Fruit fly (Drosophila melanogaster) whole organism, embryonic: ENCODE results near the gene CG13667.

Source experiments
- Atf-2 ChIP-seq: fragments of 200-800 bp; sonication (Bioruptor generic); optimal IDR thresholded peaks from 2 replicates; lab custom pipeline; 2016; ENCODE audit warnings: missing biosample characterization, missing genetic modification characterization
- CG11504 ChIP-seq: fragments of 200-800 bp; sonication (Bioruptor generic); optimal IDR thresholded peaks from 3 replicates; lab custom pipeline; 2019; ENCODE audit warnings: missing biosample characterization, mild to moderate bottlenecking, missing genetic modification characterization, moderate library complexity
- CG12071 ChIP-seq: fragments of 200-800 bp; sonication (Bioruptor generic); optimal IDR thresholded peaks from 3 replicates; lab custom pipeline; 2018; ENCODE audit warnings: missing biosample characterization, mild to moderate bottlenecking, missing genetic modification characterization
- CG1233 ChIP-seq: fragments of 200-800 bp; sonication (Bioruptor generic); optimal IDR thresholded peaks from 4 replicates; lab custom pipeline; 2018; ENCODE audit warnings: missing biosample characterization, mild to moderate bottlenecking, missing genetic modification characterization
- CG12769 ChIP-seq: fragments of 200-800 bp; sonication (Bioruptor generic); optimal IDR thresholded peaks from 2 replicates; lab custom pipeline; 2019; ENCODE audit warnings: missing biosample characterization, mild to moderate bottlenecking, missing genetic modification characterization, moderate library complexity
- CG13894 ChIP-seq: fragments of 200-800 bp; sonication (Bioruptor generic); optimal IDR thresholded peaks from 3 replicates; lab custom pipeline; 2018; ENCODE audit warnings: missing biosample characterization, mild to moderate bottlenecking, missing genetic modification characterization, moderate library complexity
- CG14014 ChIP-seq: fragments of 200-800 bp; sonication (Bioruptor generic); IDR thresholded peaks from 2 replicates; pipeline ENCODE4 v1.3.6; 2022; ENCODE audit warnings: missing biosample characterization, missing genetic modification characterization
- CG14860 ChIP-seq: fragments of 200-800 bp; sonication (Bioruptor generic); IDR thresholded peaks from 3 replicates; pipeline ENCODE4 v1.3.6; 2022; ENCODE audit warnings: missing biosample characterization, missing genetic modification characterization; ENCODE audit not compliant: partially characterized antibody
- CG17802 ChIP-seq: fragments of 200-800 bp; sonication (Bioruptor generic); optimal IDR thresholded peaks from 2 replicates; lab custom pipeline; 2018; ENCODE audit warnings: missing biosample characterization, mild to moderate bottlenecking, missing genetic modification characterization, moderate library complexity
- CG2116 ChIP-seq: fragments of 200-800 bp; sonication (Bioruptor generic); optimal IDR thresholded peaks from 3 replicates; lab custom pipeline; 2018; ENCODE audit warnings: missing biosample characterization, mild to moderate bottlenecking, missing genetic modification characterization
- CG32532 ChIP-seq: fragments of 200-800 bp; sonication (Bioruptor generic); IDR thresholded peaks from 2 replicates; pipeline ENCODE4 v1.3.6; 2022; ENCODE audit warnings: missing biosample characterization, missing genetic modification characterization
- CG33213 ChIP-seq: fragments of 200-800 bp; sonication (Bioruptor generic); optimal IDR thresholded peaks from 3 replicates; lab custom pipeline; 2016; ENCODE audit warnings: missing biosample characterization, missing genetic modification characterization
- CG34422 ChIP-seq: fragments of 200-800 bp; sonication (Bioruptor generic); IDR thresholded peaks from 3 replicates; pipeline ENCODE4 v1.3.6; 2022; ENCODE audit warnings: missing biosample characterization, missing genetic modification characterization
- CG3847 ChIP-seq: fragments of 200-800 bp; sonication (Bioruptor generic); IDR thresholded peaks from 2 replicates; pipeline ENCODE4 v1.3.6; 2022; ENCODE audit warnings: missing biosample characterization, missing genetic modification characterization
- CG6272 ChIP-seq: fragments of 200-800 bp; sonication (Bioruptor generic); IDR thresholded peaks from 2 replicates; pipeline ENCODE4 v1.3.6; 2022; ENCODE audit warnings: missing biosample characterization, missing genetic modification characterization
- CG7271 ChIP-seq: fragments of 200-800 bp; sonication (Bioruptor generic); optimal IDR thresholded peaks from 2 replicates; lab custom pipeline; 2018; ENCODE audit warnings: missing biosample characterization, mild to moderate bottlenecking, missing genetic modification characterization, moderate library complexity
- CTCF ChIP-seq: fragments of 200-800 bp; sonication (Bioruptor generic); optimal IDR thresholded peaks from 2 replicates; lab custom pipeline; 2017; ENCODE audit warnings: missing biosample characterization, mild to moderate bottlenecking, missing genetic modification characterization, moderate library complexity
- Camta ChIP-seq: fragments of 200-800 bp; sonication (Bioruptor generic); optimal IDR thresholded peaks from 2 replicates; lab custom pipeline; 2016; ENCODE audit warnings: missing biosample characterization, missing genetic modification characterization
- Dbx ChIP-seq: fragments of 200-800 bp; sonication (Bioruptor generic); IDR thresholded peaks from 3 replicates; pipeline ENCODE4 v1.3.6; 2022; ENCODE audit warnings: missing biosample characterization, missing genetic modification characterization
- Dref ChIP-seq: fragments of 200-800 bp; sonication (Bioruptor generic); IDR thresholded peaks from 2 replicates; pipeline ENCODE4 v1.3.6; 2022; ENCODE audit warnings: missing biosample characterization, missing genetic modification characterization
- E2f2 ChIP-seq: fragments of 200-800 bp; sonication (Bioruptor generic); IDR thresholded peaks from 2 replicates; pipeline ENCODE4 v1.3.6; 2022; ENCODE audit warnings: missing biosample characterization, missing genetic modification characterization
- Fer2 ChIP-seq: fragments of 200-800 bp; sonication (Bioruptor generic); optimal IDR thresholded peaks from 2 replicates; lab custom pipeline; 2018; ENCODE audit warnings: missing biosample characterization, mild to moderate bottlenecking, missing genetic modification characterization, moderate library complexity
- Gsc ChIP-seq: fragments of 200-800 bp; sonication (Bioruptor generic); IDR thresholded peaks from 2 replicates; pipeline ENCODE4 v1.3.6; 2022; ENCODE audit warnings: missing biosample characterization, missing genetic modification characterization
- HHEX ChIP-seq: fragments of 200-800 bp; sonication (Bioruptor generic); optimal IDR thresholded peaks from 3 replicates; lab custom pipeline; 2017; ENCODE audit warnings: missing biosample characterization, mild to moderate bottlenecking, missing genetic modification characterization, missing genetic modification reagents
- HLH3B ChIP-seq: fragments of 200-800 bp; sonication (Bioruptor generic); IDR thresholded peaks from 2 replicates; pipeline ENCODE4 v1.3.6; 2022; ENCODE audit warnings: missing biosample characterization, missing genetic modification characterization
- Hand ChIP-seq: fragments of 200-800 bp; sonication (Bioruptor generic); optimal IDR thresholded peaks from 2 replicates; lab custom pipeline; 2017; ENCODE audit warnings: mild to moderate bottlenecking, missing biosample characterization, missing genetic modification reagents, missing genetic modification characterization
- Hey ChIP-seq: fragments of 200-800 bp; sonication (Bioruptor generic); optimal IDR thresholded peaks from 3 replicates; lab custom pipeline; 2018; ENCODE audit warnings: missing biosample characterization, mild to moderate bottlenecking, missing genetic modification characterization
- Mad ChIP-seq: fragments of 200-800 bp; sonication (Bioruptor generic); optimal IDR thresholded peaks from 2 replicates; lab custom pipeline; 2016; ENCODE audit warnings: missing biosample characterization, missing genetic modification characterization
- Ravus ChIP-seq: fragments of 200-800 bp; sonication (Bioruptor generic); IDR thresholded peaks from 2 replicates; pipeline ENCODE4 v1.3.6; 2022; ENCODE audit warnings: missing biosample characterization, missing genetic modification characterization
- Scr ChIP-seq: fragments of 200-800 bp; sonication (Bioruptor generic); IDR thresholded peaks from 2 replicates; pipeline ENCODE4 v1.3.6; 2022; ENCODE audit warnings: missing biosample characterization, missing genetic modification characterization; ENCODE audit not compliant: partially characterized antibody
- Sox100B ChIP-seq: fragments of 200-800 bp; sonication (Bioruptor generic); optimal IDR thresholded peaks from 3 replicates; lab custom pipeline; 2018; ENCODE audit warnings: missing biosample characterization, mild to moderate bottlenecking, missing genetic modification characterization
- Sox102F ChIP-seq: fragments of 200-800 bp; sonication (Bioruptor generic); optimal IDR thresholded peaks from 2 replicates; lab custom pipeline; 2018; ENCODE audit warnings: missing biosample characterization, mild to moderate bottlenecking, missing genetic modification characterization, moderate library complexity
- aop ChIP-seq: fragments of 200-800 bp; sonication (Bioruptor generic); IDR thresholded peaks from 2 replicates; pipeline ENCODE4 v1.3.6; 2022; ENCODE audit warnings: missing biosample characterization, missing genetic modification characterization
- bowl ChIP-seq: fragments of 200-800 bp; sonication (Bioruptor generic); IDR thresholded peaks from 2 replicates; pipeline ENCODE4 v1.3.6; 2022; ENCODE audit warnings: missing biosample characterization, missing genetic modification characterization
- esg ChIP-seq: fragments of 200-800 bp; sonication (Bioruptor generic); conservative IDR thresholded peaks from 2 replicates; pipeline ENCODE4 v1.3.6; 2022; ENCODE audit warnings: missing biosample characterization, missing genetic modification characterization
- fd64A ChIP-seq: fragments of 200-800 bp; sonication (Bioruptor generic); optimal IDR thresholded peaks from 3 replicates; lab custom pipeline; 2018; ENCODE audit warnings: missing biosample characterization, mild to moderate bottlenecking, missing genetic modification characterization
- gem ChIP-seq: fragments of 200-800 bp; sonication (Bioruptor generic); optimal IDR thresholded peaks from 2 replicates; lab custom pipeline; 2019; ENCODE audit warnings: missing biosample characterization, mild to moderate bottlenecking, missing genetic modification characterization, moderate library complexity
- jigr1 ChIP-seq: fragments of 200-800 bp; sonication (Bioruptor generic); IDR thresholded peaks from 3 replicates; pipeline ENCODE4 v1.3.6; 2022; ENCODE audit warnings: missing biosample characterization, missing genetic modification characterization
- ken ChIP-seq: fragments of 200-800 bp; sonication (Bioruptor generic); IDR thresholded peaks from 3 replicates; pipeline ENCODE4 v1.3.6; 2022; ENCODE audit warnings: missing biosample characterization, missing genetic modification characterization
- lov ChIP-seq, 2 experiments: fragments of 200-800 bp in 1 of 2; fragments of >200 bp in 1 of 2; sonication (Bioruptor generic) in 1 of 2; IDR thresholded peaks in 1 of 2; optimal IDR thresholded peaks in 1 of 2; 2 replicates in 1 of 2; 3 replicates in 1 of 2; pipeline versions ENCODE4 v1.3.6 to Lab custom; 2017 to 2022; ENCODE audit warnings: missing biosample characterization in 1 of 2, missing genetic modification characterization in 1 of 2
- mld ChIP-seq: fragments of 200-800 bp; sonication (Bioruptor generic); IDR thresholded peaks from 3 replicates; pipeline ENCODE4 v1.3.6; 2022; ENCODE audit warnings: missing biosample characterization, missing genetic modification characterization; ENCODE audit not compliant: partially characterized antibody
- pros ChIP-seq: fragments of 200-800 bp; sonication (Bioruptor generic); optimal IDR thresholded peaks from 3 replicates; lab custom pipeline; 2019; ENCODE audit warnings: missing biosample characterization, mild to moderate bottlenecking, missing genetic modification characterization, moderate library complexity
- pum ChIP-seq: fragments of 200-800 bp; sonication (Bioruptor generic); optimal IDR thresholded peaks from 2 replicates; lab custom pipeline; 2016; ENCODE audit warnings: missing biosample characterization, missing genetic modification characterization
- pzg ChIP-seq: fragments of 200-800 bp; sonication (Bioruptor generic); optimal IDR thresholded peaks from 3 replicates; lab custom pipeline; 2018; ENCODE audit warnings: missing biosample characterization, mild to moderate bottlenecking, missing genetic modification characterization, moderate library complexity
- ro ChIP-seq: fragments of 200-800 bp; sonication (Bioruptor generic); IDR thresholded peaks from 2 replicates; pipeline ENCODE4 v1.3.6; 2022; ENCODE audit warnings: missing biosample characterization, missing genetic modification characterization
- row ChIP-seq: fragments of 200-800 bp; sonication (Bioruptor generic); IDR thresholded peaks from 3 replicates; pipeline ENCODE4 v1.3.6; 2022; ENCODE audit warnings: missing biosample characterization, missing genetic modification characterization
- sr ChIP-seq: fragments of 200-800 bp; sonication (Bioruptor generic); IDR thresholded peaks from 3 replicates; pipeline ENCODE4 v1.3.6; 2022; ENCODE audit warnings: missing biosample characterization, missing genetic modification characterization
- vnd ChIP-seq: fragments of 200-800 bp; sonication (Bioruptor generic); IDR thresholded peaks from 3 replicates; pipeline ENCODE4 v1.3.6; 2022; ENCODE audit warnings: missing biosample characterization, missing genetic modification characterization; ENCODE audit not compliant: partially characterized antibody
- zen2 ChIP-seq: fragments of 200-800 bp; sonication (Bioruptor generic); IDR thresholded peaks from 3 replicates; pipeline ENCODE4 v1.3.6; 2022; ENCODE audit warnings: missing biosample characterization, missing genetic modification characterization; ENCODE audit not compliant: partially characterized antibody

The CG13667 gene

dm6 chr3L:8398763-8399445 is 6.3 kb upstream of the CG13667 start (continued):
- TF ChIP-seq Gsc (GFP tag; lab: Robert Waterston, UW) (no peak), HHEX (GFP tag; lab: Kevin White, UChicago) (no peak), CG14014 (GFP tag; lab: Robert Waterston, UW) (no peak), fd64A (GFP tag; lab: Kevin White, UChicago) (no peak), CG7271 (tag; lab: Kevin White, UChicago) (no peak), Ravus (no peak), CG14860 (no peak), Dref (GFP tag; lab: Robert Waterston, UW) (no peak), Atf-2 (no peak), CG17802 (tag; lab: Kevin White, UChicago) (no peak), mld (GFP tag; lab: Robert Waterston, UW) (no peak), aop (no peak), HLH3B (GFP tag; lab: Robert Waterston, UW) (peak; percentile 17; the same call in 1 of the 2 replicates), Hand (GFP tag; lab: Kevin White, UChicago) (no peak), Camta (GFP tag; lab: Kevin White, UChicago) (peak; percentile 22), CG2116 (GFP tag; lab: Kevin White, UChicago) (no peak), CG13894 (tag; lab: Kevin White, UChicago) (no peak), row (GFP tag; lab: Robert Waterston, UW) (peak; percentile 69; the same call in 2 of the 3 replicates), Dbx (GFP tag; lab: Robert Waterston, UW) (no peak), CG32532 (GFP tag; lab: Robert Waterston, UW) (peak; percentile 47; the same call in 1 of the 2 replicates), ro (no peak), sr (GFP tag; lab: Robert Waterston, UW) (no peak), ken (GFP tag; lab: Robert Waterston, UW) (peak; percentile 51; the same call in 1 of the 3 replicates), CG12769 (tag; lab: Kevin White, UChicago) (no peak), Fer2 (tag; lab: Kevin White, UChicago) (no peak), gem (no peak), Hey (tag; lab: Kevin White, UChicago) (no peak), zen2 (no peak), CG6272 (peak; percentile 31; the same call in 1 of the 2 replicates), vnd (GFP tag; lab: Robert Waterston, UW) (no peak), Scr (GFP tag; lab: Robert Waterston, UW) (no peak), CG34422 (GFP tag; lab: Robert Waterston, UW) (0 out of 3 replicates have a peak, but pooled peaks have one; percentile 9), esg (GFP tag; lab: Robert Waterston, UW) (0 out of 2 replicates have a peak, but pooled peaks have one; percentile 15), CTCF (GFP tag; lab: Kevin White, UChicago) (no peak), CG3847 (GFP tag; lab: Robert Waterston, UW) (0 out of 2 replicates have a peak, but pooled peaks have one; percentile 21), pum (GFP tag; lab: Kevin White, UChicago) (peak; percentile 27), pros (GFP tag; lab: Kevin White, UChicago) (no peak), bowl (no peak), Sox102F (GFP tag; lab: Kevin White, UChicago) (peak; percentile 58), pzg (GFP tag; lab: Kevin White, UChicago) (no peak), lov (optimal IDR thresholded peaks at IDR 0.05; lab: Kevin White, UChicago) (no peak), lov (GFP tag; IDR thresholded peaks at IDR 0.05; lab: Robert Waterston, UW) (no peak), CG1233 (GFP tag; lab: Kevin White, UChicago) (no peak), CG11504 (tag; lab: Kevin White, UChicago) (no peak), Mad (GFP tag; lab: Kevin White, UChicago) (peak; percentile 30), jigr1 (GFP tag; lab: Robert Waterston, UW) (0 out of 3 replicates have a peak, but pooled peaks have one; percentile 6), Sox100B (GFP tag; lab: Kevin White, UChicago) (no peak), CG33213 (peak; percentile 8), E2f2 (0 out of 2 replicates have a peak, but pooled peaks have one; percentile 7), CG12071 (GFP tag; lab: Kevin White, UChicago) (no peak)
